Worm (Caenorhabditis elegans) whole organism, L4 larva: ENCODE measurements around the gene nhr-28.

Source experiments
- ama-1 ChIP-seq: fragments of 150-350 bp; optimal IDR thresholded peaks from 2 replicates; lab custom pipeline; 2014; ENCODE audit warnings: inconsistent platforms, mixed read lengths
- madf-5 ChIP-seq, 2 experiments: fragments of 200-800 bp; sonication (Bioruptor generic); IDR thresholded peaks; 2 replicates each; pipeline ENCODE4 v1.3.6; 2022; ENCODE audit warnings: missing compliant biosample characterization in 2 of 2, missing genetic modification characterization in 2 of 2

- TF ChIP-seq madf-5 (GFP tag; IDR thresholded peaks at IDR 0.05; lab: Robert Waterston, UW) (no peak), ama-1 (no peak)
Measured at ce11 chrX:16341838-16342237, 12.9 kb upstream of the nhr-28 start.
